Worm (Caenorhabditis elegans) whole organism, late embryonic: ENCODE data around the gene F32D8.12.

Experiments
- C08G9.2 ChIP-seq: sonication (generic microtip); optimal IDR thresholded peaks from 2 replicates; lab custom pipeline; 2016; ENCODE audit warnings: mild to moderate bottlenecking, missing genetic modification characterization, moderate library complexity, missing compliant biosample characterization
- ama-1 ChIP-seq: fragments of 150-350 bp; optimal IDR thresholded peaks from 2 replicates; lab custom pipeline; 2014
- ceh-14 ChIP-seq: sonication (generic microtip); optimal IDR thresholded peaks from 2 replicates; lab custom pipeline; 2016; ENCODE audit warnings: missing genotype, missing genetic modification characterization, missing compliant biosample characterization
- ceh-19 ChIP-seq: fragments of 200-800 bp; sonication (Bioruptor generic); optimal IDR thresholded peaks from 2 replicates; lab custom pipeline; 2018; ENCODE audit warnings: mild to moderate bottlenecking, missing genetic modification characterization, missing compliant biosample characterization
- hlh-13 ChIP-seq: fragments of 200-800 bp; sonication (Bioruptor generic); optimal IDR thresholded peaks from 2 replicates; lab custom pipeline; 2018; ENCODE audit warnings: mild to moderate bottlenecking, missing genetic modification characterization, missing compliant biosample characterization
- hlh-6 ChIP-seq: sonication (generic microtip); optimal IDR thresholded peaks from 2 replicates; lab custom pipeline; 2016; ENCODE audit warnings: missing genotype, missing genetic modification characterization, missing compliant biosample characterization
- npax-4 ChIP-seq: sonication (generic microtip); optimal IDR thresholded peaks from 2 replicates; lab custom pipeline; 2016; ENCODE audit warnings: missing genetic modification characterization, missing compliant biosample characterization
- pag-3 ChIP-seq: sonication (generic microtip); optimal IDR thresholded peaks from 2 replicates; lab custom pipeline; 2016; ENCODE audit warnings: missing compliant biosample characterization, missing genetic modification characterization, borderline replicate concordance
- pax-1 ChIP-seq: fragments of 150-350 bp; optimal IDR thresholded peaks from 2 replicates; lab custom pipeline; 2014; ENCODE audit warnings: missing biosample characterization, missing genetic modification characterization
- pha-4 ChIP-seq: fragments of 150-350 bp; optimal IDR thresholded peaks from 2 replicates; lab custom pipeline; 2018; ENCODE audit warnings: missing biosample characterization, missing genetic modification reagents, missing genetic modification characterization
- tbx-2 ChIP-seq: sonication (generic microtip); optimal IDR thresholded peaks from 2 replicates; lab custom pipeline; 2016; ENCODE audit warnings: missing genetic modification characterization, missing compliant biosample characterization
- tbx-7 ChIP-seq: sonication (generic microtip); optimal IDR thresholded peaks from 2 replicates; lab custom pipeline; 2016; ENCODE audit warnings: missing genotype, missing genetic modification characterization, missing compliant biosample characterization

ce11 chrV:10870050-10870449, 20.8 kb downstream of the F32D8.12 start:
- TF ChIP-seq tbx-2 (no peak), ceh-19 (GFP tag; lab: Kevin White, UChicago) (no peak), pax-1 (tag; lab: Kevin White, UChicago) (no peak), ama-1 (lab: Kevin White, UChicago) (no peak), ceh-14 (no peak), hlh-13 (GFP tag; lab: Kevin White, UChicago) (no peak), pag-3 (tag; lab: Kevin White, UChicago) (no peak), tbx-7 (tag; lab: Kevin White, UChicago) (no peak), npax-4 (tag; lab: Kevin White, UChicago) (no peak), hlh-6 (tag; lab: Kevin White, UChicago) (no peak), pha-4 (tag; lab: Kevin White, UChicago) (no peak), C08G9.2 (no peak)
